Worm (Caenorhabditis elegans) whole organism, L3 larva: ENCODE data around the gene prp-39.

Experiments used
- daf-12 ChIP-seq: fragments of 150-350 bp; optimal IDR thresholded peaks from 2 replicates; lab custom pipeline; 2014; ENCODE audit warnings: missing biosample characterization, missing genetic modification reagents, missing genetic modification characterization
- pqm-1 ChIP-seq: fragments of 150-350 bp; optimal IDR thresholded peaks from 2 replicates; lab custom pipeline; 2017; ENCODE audit warnings: missing biosample characterization, missing genetic modification characterization, inconsistent platforms
- tbx-2 ChIP-seq: sonication (generic microtip); optimal IDR thresholded peaks from 2 replicates; lab custom pipeline; 2016; ENCODE audit warnings: mild to moderate bottlenecking, missing genetic modification characterization, missing compliant biosample characterization
- unc-39 ChIP-seq: sonication (generic microtip); optimal IDR thresholded peaks from 4 replicates; lab custom pipeline; 2017; ENCODE audit warnings: missing biosample characterization, missing genetic modification characterization
- unc-62 ChIP-seq: fragments of 150-350 bp; sonication (generic microtip); optimal IDR thresholded peaks from 4 replicates; lab custom pipeline; 2014; ENCODE audit warnings: missing biosample characterization, missing genetic modification reagents, missing genetic modification characterization
- ztf-11 ChIP-seq: fragments of 150-350 bp; optimal IDR thresholded peaks from 2 replicates; lab custom pipeline; 2014; ENCODE audit warnings: missing biosample characterization, missing genetic modification characterization

DNA sequence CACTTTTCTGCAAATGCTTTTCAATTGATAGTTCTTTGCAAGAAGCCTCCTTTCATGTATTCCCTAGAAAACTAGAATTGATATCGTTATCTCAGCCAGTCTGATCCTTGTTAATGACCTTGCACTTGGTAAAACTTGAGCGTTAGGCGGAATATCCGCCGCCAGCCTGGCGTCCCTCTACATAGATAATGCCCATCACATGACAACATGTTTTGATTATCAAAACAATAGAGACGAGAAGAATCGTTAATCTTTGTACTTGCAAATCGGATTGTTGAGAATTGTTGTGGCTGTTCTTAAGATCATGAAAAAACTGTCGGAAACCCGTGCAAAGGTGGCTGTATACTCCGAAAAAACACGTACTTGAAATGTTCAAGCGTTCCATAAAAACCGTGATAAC is 11.2 kb upstream of the prp-39 start:
- TF ChIP-seq unc-39 (tag; lab: Kevin White, UChicago) (no peak), pqm-1 (tag; lab: Kevin White, UChicago) (no peak), unc-62 (GFP tag; lab: Kevin White, UChicago) (no peak), ztf-11 (tag; lab: Kevin White, UChicago) (no peak), tbx-2 (no peak), daf-12 (tag; lab: Kevin White, UChicago) (no peak)
